Worm (Caenorhabditis elegans) whole organism, L1 larva: ENCODE measurements around the gene fkb-6.

Experiments used
- C34B4.2 ChIP-seq: sonication (generic microtip); optimal IDR thresholded peaks from 2 replicates; lab custom pipeline; 2017; ENCODE audit warnings: mild to moderate bottlenecking, missing genetic modification characterization, missing compliant biosample characterization
- F16B12.6 ChIP-seq: fragments of 150-350 bp; optimal IDR thresholded peaks from 2 replicates; lab custom pipeline; 2014; ENCODE audit warnings: missing biosample characterization, missing genetic modification characterization
- Y116A8C.19 ChIP-seq: sonication (generic microtip); optimal IDR thresholded peaks from 2 replicates; lab custom pipeline; 2016; ENCODE audit warnings: missing compliant biosample characterization, missing genetic modification characterization, borderline replicate concordance
- ama-1 ChIP-seq: fragments of 150-350 bp; optimal IDR thresholded peaks from 2 replicates; lab custom pipeline; 2014
- blmp-1 ChIP-seq: fragments of 150-350 bp; optimal IDR thresholded peaks from 2 replicates; lab custom pipeline; 2014; ENCODE audit warnings: missing biosample characterization, missing genetic modification characterization
- ceh-88 ChIP-seq: fragments of 200-800 bp; sonication (Bioruptor generic); IDR thresholded peaks from 2 replicates; pipeline ENCODE4 v1.3.6; 2022; ENCODE audit warnings: missing genetic modification characterization, missing compliant biosample characterization
- ceh-90 ChIP-seq: sonication (generic microtip); optimal IDR thresholded peaks from 2 replicates; lab custom pipeline; 2016; ENCODE audit warnings: missing genetic modification characterization, missing compliant biosample characterization
- ces-1 ChIP-seq: fragments of 150-350 bp; optimal IDR thresholded peaks from 2 replicates; lab custom pipeline; 2014; ENCODE audit warnings: missing biosample characterization, missing genetic modification reagents, missing genetic modification characterization
- efl-1 ChIP-seq, 4 experiments: fragments of 150-350 bp; optimal IDR thresholded peaks in 3 of 4; peaks in 1 of 4; 1 replicate in 1 of 4; 2 replicates in 3 of 4; lab custom pipeline; 2014; ENCODE audit warnings: missing biosample characterization in 2 of 4, missing genetic modification characterization in 2 of 4, missing genetic modification reagents in 2 of 4
- efl-3 ChIP-seq: fragments of 200-800 bp; sonication (Bioruptor generic); optimal IDR thresholded peaks from 2 replicates; lab custom pipeline; 2018; ENCODE audit warnings: mild to moderate bottlenecking, missing genetic modification characterization, missing compliant biosample characterization
- egl-13 ChIP-seq: sonication (generic microtip); optimal IDR thresholded peaks from 2 replicates; lab custom pipeline; 2016; ENCODE audit warnings: missing genotype, missing genetic modification reagents, missing genetic modification characterization, missing compliant biosample characterization
- egl-27 ChIP-seq, 2 experiments: fragments of 150-350 bp in 1 of 2; sonication (generic microtip); optimal IDR thresholded peaks; 3 replicates each; lab custom pipeline; 2017 to 2018; ENCODE audit warnings: missing biosample characterization in 2 of 2, missing genetic modification characterization in 2 of 2, missing genetic modification reagents in 2 of 2
- elt-3 ChIP-seq, 6 experiments: fragments of 150-350 bp in 1 of 6; sonication (generic microtip); optimal IDR thresholded peaks; 2 replicates each; lab custom pipeline; 2017 to 2018; ENCODE audit warnings: missing biosample characterization in 6 of 6, missing genetic modification characterization in 6 of 6, inconsistent platforms in 1 of 6
- ets-5 ChIP-seq: fragments of 200-800 bp; sonication (Bioruptor generic); IDR thresholded peaks from 2 replicates; pipeline ENCODE4 v1.3.6; 2022; ENCODE audit warnings: missing genetic modification characterization, missing compliant biosample characterization
- fkh-8 ChIP-seq: sonication (generic microtip); optimal IDR thresholded peaks from 2 replicates; lab custom pipeline; 2016; ENCODE audit warnings: mild to moderate bottlenecking, missing genetic modification characterization, missing compliant biosample characterization
- grh-1 ChIP-seq: fragments of 200-800 bp; sonication (Bioruptor generic); IDR thresholded peaks from 2 replicates; pipeline ENCODE4 v1.3.6; 2022; ENCODE audit warnings: missing genetic modification reagents, missing genetic modification characterization, missing compliant biosample characterization
- hlh-4 ChIP-seq: sonication (generic microtip); optimal IDR thresholded peaks from 2 replicates; lab custom pipeline; 2016; ENCODE audit warnings: mild to moderate bottlenecking, missing genetic modification characterization, missing compliant biosample characterization
- hpl-2 ChIP-seq: fragments of 150-350 bp; optimal IDR thresholded peaks from 2 replicates; lab custom pipeline; 2014; ENCODE audit warnings: missing biosample characterization, missing genetic modification reagents, missing genetic modification characterization
- jun-1 ChIP-seq: fragments of 150-350 bp; optimal IDR thresholded peaks from 2 replicates; lab custom pipeline; 2014; ENCODE audit warnings: missing biosample characterization, missing genetic modification reagents, missing genetic modification characterization
- lin-14 ChIP-seq: fragments of 200-800 bp; sonication (Bioruptor generic); optimal IDR thresholded peaks from 2 replicates; lab custom pipeline; 2018; ENCODE audit warnings: mild to moderate bottlenecking, missing genetic modification characterization, moderate library complexity, missing compliant biosample characterization
- lin-15B ChIP-seq: fragments of 150-350 bp; sonication (generic microtip); optimal IDR thresholded peaks from 3 replicates; lab custom pipeline; 2014; ENCODE audit warnings: missing biosample characterization, missing genetic modification characterization
- lsy-2 ChIP-seq, 2 experiments: fragments of 150-350 bp; optimal IDR thresholded peaks; 2 replicates each; lab custom pipeline; 2014; ENCODE audit warnings: missing biosample characterization in 2 of 2, missing genetic modification characterization in 2 of 2
- mdl-1 ChIP-seq, 2 experiments: fragments of 150-350 bp; optimal IDR thresholded peaks; 2 replicates each; lab custom pipeline; 2014 to 2017; ENCODE audit warnings: missing biosample characterization in 2 of 2, missing genetic modification characterization in 2 of 2, inconsistent platforms in 1 of 2
- mef-2 ChIP-seq: fragments of 150-350 bp; optimal IDR thresholded peaks from 2 replicates; lab custom pipeline; 2014; ENCODE audit warnings: missing biosample characterization, missing genetic modification characterization
- nhr-19 ChIP-seq: fragments of 200-800 bp; sonication (Bioruptor generic); conservative IDR thresholded peaks from 2 replicates; pipeline ENCODE4 v1.3.6; 2022; ENCODE audit warnings: missing genetic modification characterization, missing compliant biosample characterization
- nhr-20 ChIP-seq: sonication (generic microtip); optimal IDR thresholded peaks from 2 replicates; lab custom pipeline; 2016; ENCODE audit warnings: mild to moderate bottlenecking, missing genetic modification characterization, missing compliant biosample characterization
- nhr-76 ChIP-seq: sonication (generic microtip); optimal IDR thresholded peaks from 2 replicates; lab custom pipeline; 2017; ENCODE audit warnings: missing biosample characterization, missing genetic modification characterization
- nhr-84 ChIP-seq: sonication (generic microtip); optimal IDR thresholded peaks from 2 replicates; lab custom pipeline; 2017; ENCODE audit warnings: missing biosample characterization, missing genetic modification characterization
- pag-3 ChIP-seq: sonication (generic microtip); optimal IDR thresholded peaks from 2 replicates; lab custom pipeline; 2017; ENCODE audit warnings: missing genetic modification characterization, mild to moderate bottlenecking, missing compliant biosample characterization, antibody characterized with exemption, borderline replicate concordance; ENCODE audit not compliant: insufficient read depth
- pax-3 ChIP-seq: fragments of 200-800 bp; sonication (Bioruptor generic); optimal IDR thresholded peaks from 2 replicates; lab custom pipeline; 2018; ENCODE audit warnings: mild to moderate bottlenecking, missing genetic modification characterization, moderate library complexity, missing compliant biosample characterization
- rnt-1 ChIP-seq: sonication (generic microtip); optimal IDR thresholded peaks from 2 replicates; lab custom pipeline; 2016; ENCODE audit warnings: mild to moderate bottlenecking, missing genetic modification characterization, moderate library complexity, missing compliant biosample characterization
- skn-1 ChIP-seq: fragments of 150-350 bp; optimal IDR thresholded peaks from 2 replicates; lab custom pipeline; 2014; ENCODE audit warnings: missing biosample characterization, missing genetic modification characterization
- snpc-4 ChIP-seq: fragments of 150-350 bp; optimal IDR thresholded peaks from 2 replicates; lab custom pipeline; 2014; ENCODE audit warnings: missing biosample characterization, missing genetic modification characterization
- snu-23 ChIP-seq: sonication (generic microtip); optimal IDR thresholded peaks from 2 replicates; lab custom pipeline; 2016; ENCODE audit warnings: missing genetic modification characterization, missing compliant biosample characterization
- sox-4 ChIP-seq: sonication (generic microtip); optimal IDR thresholded peaks from 2 replicates; lab custom pipeline; 2016; ENCODE audit warnings: missing genetic modification characterization, missing compliant biosample characterization
- sptf-1 ChIP-seq: fragments of 150-350 bp; optimal IDR thresholded peaks from 2 replicates; lab custom pipeline; 2014; ENCODE audit warnings: missing biosample characterization, missing genetic modification characterization
- tbx-2 ChIP-seq: sonication (generic microtip); optimal IDR thresholded peaks from 2 replicates; lab custom pipeline; 2016; ENCODE audit warnings: missing genetic modification characterization, missing compliant biosample characterization
- unc-130 ChIP-seq: fragments of 150-350 bp; optimal IDR thresholded peaks from 2 replicates; lab custom pipeline; 2017; ENCODE audit warnings: missing biosample characterization, missing genetic modification characterization, inconsistent platforms
- unc-30 ChIP-seq: sonication (generic microtip); optimal IDR thresholded peaks from 2 replicates; lab custom pipeline; 2017; ENCODE audit warnings: missing biosample characterization, missing genetic modification characterization
- unc-98 ChIP-seq: fragments of 200-800 bp; sonication (Bioruptor generic); IDR thresholded peaks from 2 replicates; pipeline ENCODE4 v1.3.6; 2022; ENCODE audit warnings: missing genetic modification characterization, missing compliant biosample characterization
- vab-15 ChIP-seq: sonication (generic microtip); optimal IDR thresholded peaks from 2 replicates; lab custom pipeline; 2017; ENCODE audit warnings: missing genotype, mild to moderate bottlenecking, missing genetic modification characterization, missing compliant biosample characterization
- ztf-11 ChIP-seq, 2 experiments: sonication (generic microtip); optimal IDR thresholded peaks; 2 replicates each; lab custom pipeline; 2016 to 2017; ENCODE audit warnings: missing genetic modification characterization in 2 of 2, missing biosample characterization in 1 of 2, missing compliant biosample characterization in 1 of 2
- ztf-4 ChIP-seq: fragments of 150-350 bp; optimal IDR thresholded peaks from 2 replicates; lab custom pipeline; 2014; ENCODE audit warnings: missing biosample characterization, missing genetic modification characterization

The fkb-6 gene

DNA sequence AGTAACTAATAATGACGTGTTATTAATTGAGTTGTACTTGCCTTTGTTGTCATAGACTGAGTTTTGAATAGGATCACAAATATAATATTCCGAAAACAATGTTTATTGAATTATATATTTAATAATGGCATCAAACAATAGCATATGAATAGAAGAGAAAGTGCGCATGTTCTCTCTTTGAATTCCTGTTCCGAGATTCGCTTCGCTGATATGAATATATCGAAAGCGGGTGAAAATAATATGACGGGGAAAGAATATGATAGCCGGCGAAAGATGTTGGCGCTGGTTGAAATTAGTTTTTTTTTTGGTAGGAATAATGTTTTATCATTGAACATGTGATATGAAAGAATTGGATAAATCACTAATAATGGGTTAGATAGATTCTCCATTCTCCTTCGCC, 25.9 kb upstream of the fkb-6 start, which contains the start of gene T03D8.6:
T03D8.6 (minus strand) TSS at position 298 of the 400 bp plus-strand sequence.
- peak; percentile 68 for TF ChIP-seq blmp-1 (tag; lab: Kevin White, UChicago)
- no peak for TF ChIP-seq ztf-11 (tag; optimal IDR thresholded peaks at IDR 0.05; lab: Kevin White, UChicago)

DNA sequence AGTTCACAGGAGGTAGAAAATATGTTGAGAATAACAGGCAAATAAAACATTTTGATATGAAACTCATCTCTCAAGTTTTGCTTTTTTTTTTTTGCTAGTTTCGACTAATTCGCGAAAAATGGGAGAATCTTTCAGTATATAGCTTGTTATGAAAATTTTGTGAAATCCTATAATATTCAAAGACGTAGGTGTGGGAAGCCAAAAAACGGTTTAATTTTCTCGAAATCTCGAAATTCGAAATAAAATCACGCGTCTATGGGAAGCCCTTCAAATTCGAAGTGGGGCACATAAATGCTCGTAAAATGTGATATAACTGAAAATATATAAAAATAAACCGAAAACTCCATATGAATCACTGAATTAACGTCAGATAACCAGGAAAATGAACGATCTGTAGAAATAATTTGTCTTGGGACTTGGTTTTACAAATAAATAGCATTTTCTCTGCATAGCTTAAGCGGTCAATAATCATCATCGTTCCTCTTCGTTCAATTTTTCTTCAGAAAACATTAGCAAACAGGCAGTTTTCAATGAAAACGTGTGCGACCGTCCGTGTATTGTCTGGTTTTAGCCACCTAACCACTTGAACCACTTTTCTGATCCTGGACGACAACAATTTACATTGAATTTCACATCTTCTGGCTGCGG, 20.9 kb upstream of the fkb-6 start, which contains the start of the genes gcy-22 and grl-14:
gcy-22 (minus strand) TSS at position 101 of the 648 bp plus-strand sequence.
grl-14 (plus strand) TSS at position 598 of the 648 bp plus-strand sequence.
- TF ChIP-seq rnt-1 (tag; lab: Kevin White, UChicago): no peak
- no peak for TF ChIP-seq grh-1
- TF ChIP-seq efl-1 (optimal IDR thresholded peaks at IDR 0.05; lab: Kevin White, UChicago): no peak
- TF ChIP-seq efl-1 (GFP tag; optimal IDR thresholded peaks at IDR 0.05 in 1 of 2; lab: Kevin White, UChicago): no peak
- TF ChIP-seq pag-3 (tag; lab: Kevin White, UChicago): no peak
- TF ChIP-seq ceh-88 (GFP tag; lab: Robert Waterston, UW): no peak
- TF ChIP-seq tbx-2 (tag; lab: Kevin White, UChicago): no peak
- TF ChIP-seq C34B4.2 (tag; lab: Kevin White, UChicago): no peak
- TF ChIP-seq hpl-2 (GFP tag; lab: Kevin White, UChicago): no peak
- no peak for TF ChIP-seq fkh-8
- no peak for TF ChIP-seq skn-1 (tag; lab: Kevin White, UChicago)
- no peak for TF ChIP-seq efl-3 (GFP tag; lab: Kevin White, UChicago)
- no peak for TF ChIP-seq nhr-76 (tag; lab: Kevin White, UChicago)
- TF ChIP-seq hlh-4 (tag; lab: Kevin White, UChicago): no peak
- no peak for TF ChIP-seq blmp-1 (tag; lab: Kevin White, UChicago)

DNA sequence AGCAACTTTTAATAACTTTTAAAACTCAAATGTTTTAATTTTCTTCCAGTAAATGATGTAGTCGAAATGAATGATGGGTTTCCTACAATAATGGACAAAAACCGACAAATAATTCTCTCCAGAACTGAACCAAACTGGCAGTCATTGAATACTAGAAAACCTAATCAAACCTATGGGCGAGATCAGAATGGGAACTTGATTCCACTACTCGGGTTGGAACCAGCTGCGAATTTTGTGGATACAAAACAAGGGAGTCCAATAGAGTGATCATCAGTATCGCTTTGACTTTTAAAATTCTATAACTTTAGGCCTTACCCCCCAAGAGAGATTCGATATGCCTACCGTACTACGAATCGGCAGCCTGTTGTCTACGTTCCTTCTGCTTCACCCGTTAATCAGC, 19.3 kb upstream of the fkb-6 start:
- TF ChIP-seq pax-3 (tag; lab: Kevin White, UChicago) (no peak), ztf-11 (tag; optimal IDR thresholded peaks at IDR 0.05; lab: Kevin White, UChicago) (no peak), mdl-1 (tag; optimal IDR thresholded peaks at IDR 0.05; lab: Kevin White, UChicago) (no peak), lin-14 (GFP tag; lab: Kevin White, UChicago) (no peak), egl-13 (no peak), ztf-4 (tag; lab: Kevin White, UChicago) (no peak)

DNA sequence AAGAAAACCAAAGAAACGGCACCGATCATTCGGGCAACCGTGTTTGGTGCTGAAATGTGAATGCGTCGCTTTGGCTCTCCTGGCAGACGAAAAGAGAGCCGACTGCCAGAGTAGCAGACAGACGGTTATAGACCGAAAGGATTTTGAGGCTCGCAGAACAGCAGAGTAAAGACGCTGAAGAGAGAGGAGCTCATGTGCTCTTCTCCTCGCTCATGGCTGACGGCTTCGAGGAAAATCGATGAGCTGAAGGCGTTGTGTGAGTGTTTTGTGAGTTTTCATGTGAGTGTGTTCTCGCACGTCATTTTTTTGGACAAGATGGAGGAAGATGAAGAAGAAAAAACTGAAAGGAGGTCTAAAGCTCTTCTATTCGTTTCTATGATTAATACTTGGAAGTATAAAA, 17.1 kb upstream of the fkb-6 start, which contains the start of gene sbt-1:
sbt-1 (minus strand) TSS at position 62 of the 400 bp plus-strand sequence.
- TF ChIP-seq ceh-90 (no peak), ama-1 (lab: Kevin White, UChicago) (no peak), unc-130 (tag; lab: Kevin White, UChicago) (no peak), lsy-2 (tag; optimal IDR thresholded peaks at IDR 0.05; lab: Kevin White, UChicago) (peak; percentile 46 to 79), blmp-1 (tag; lab: Kevin White, UChicago) (no peak), snu-23 (peak; percentile 64), rnt-1 (tag; lab: Kevin White, UChicago) (no peak), nhr-19 (GFP tag; lab: Robert Waterston, UW) (peak; percentile 12; the same call in 1 of the 2 replicates), F16B12.6 (tag; lab: Kevin White, UChicago) (peak; percentile 2), pag-3 (tag; lab: Kevin White, UChicago) (no peak), mef-2 (no peak), nhr-84 (tag; lab: Kevin White, UChicago) (no peak), lin-14 (GFP tag; lab: Kevin White, UChicago) (peak; percentile 90), unc-98 (GFP tag; lab: Robert Waterston, UW) (no peak), sox-4 (tag; lab: Kevin White, UChicago) (no peak), efl-1 (optimal IDR thresholded peaks at IDR 0.05; lab: Kevin White, UChicago) (peak; percentile 49 to 64), efl-1 (GFP tag; optimal IDR thresholded peaks at IDR 0.05 in 1 of 2; lab: Kevin White, UChicago) (peak in 1 of 2 experiments; percentile 7), vab-15 (no peak), Y116A8C.19 (tag; lab: Kevin White, UChicago) (no peak), egl-13 (peak; percentile 30), ces-1 (GFP tag; lab: Kevin White, UChicago) (peak; percentile 55), egl-27 (tag; optimal IDR thresholded peaks at IDR 0.05; lab: Kevin White, UChicago) (no peak), lin-15B (peak; percentile 23), snpc-4 (tag; lab: Kevin White, UChicago) (peak; percentile 18), elt-3 (tag; optimal IDR thresholded peaks at IDR 0.05; lab: Kevin White, UChicago) (no peak), jun-1 (tag; lab: Kevin White, UChicago) (peak; percentile 11), nhr-20 (tag; lab: Kevin White, UChicago) (peak; percentile 5), nhr-76 (tag; lab: Kevin White, UChicago) (no peak), sptf-1 (tag; lab: Kevin White, UChicago) (no peak), fkh-8 (peak; percentile 93), efl-3 (GFP tag; lab: Kevin White, UChicago) (no peak), unc-30 (tag; lab: Kevin White, UChicago) (no peak), ets-5 (GFP tag; lab: Robert Waterston, UW) (no peak)
